Fruit fly (Drosophila melanogaster) whole organism, embryonic: ENCODE data around the gene CG31100.
A peak's percentile ranks its signal among the peaks of the same experiment; 100 is the strongest.

ENCODE experiments used
- Awh ChIP-seq: fragments of 200-800 bp; sonication (Bioruptor generic); IDR thresholded peaks from 2 replicates; pipeline ENCODE4, ENCODE4 v1.3.6; 2022; ENCODE audit warnings: missing biosample characterization, missing genetic modification characterization
- Blimp-1 ChIP-seq: fragments of 200-800 bp; sonication (Bioruptor generic); optimal IDR thresholded peaks from 3 replicates; lab custom pipeline; 2018; ENCODE audit warnings: missing biosample characterization, missing genetic modification characterization, mild to moderate bottlenecking, moderate library complexity, missing genetic modification reagents
- BtbVII ChIP-seq: fragments of 200-800 bp; sonication (Bioruptor generic); optimal IDR thresholded peaks from 3 replicates; lab custom pipeline; 2017; ENCODE audit warnings: missing biosample characterization, mild to moderate bottlenecking, missing genetic modification characterization
- CG10147 ChIP-seq: fragments of 200-800 bp; sonication (Bioruptor generic); optimal IDR thresholded peaks from 2 replicates; lab custom pipeline; 2019; ENCODE audit warnings: missing biosample characterization, mild to moderate bottlenecking, missing genetic modification characterization, moderate library complexity
- CG1024 ChIP-seq: fragments of 200-800 bp; sonication (Bioruptor generic); IDR thresholded peaks from 2 replicates; pipeline ENCODE4 v1.3.6; 2022; ENCODE audit warnings: missing biosample characterization, missing genetic modification characterization
- CG11504 ChIP-seq: fragments of 200-800 bp; sonication (Bioruptor generic); optimal IDR thresholded peaks from 3 replicates; lab custom pipeline; 2019; ENCODE audit warnings: missing biosample characterization, mild to moderate bottlenecking, missing genetic modification characterization, moderate library complexity
- CG1602 ChIP-seq: fragments of 200-800 bp; sonication (Bioruptor generic); optimal IDR thresholded peaks from 3 replicates; lab custom pipeline; 2016; ENCODE audit warnings: missing biosample characterization, missing genetic modification characterization
- CG16863 ChIP-seq: fragments of 200-800 bp; sonication (Bioruptor generic); optimal IDR thresholded peaks from 3 replicates; lab custom pipeline; 2016; ENCODE audit warnings: missing biosample characterization, missing genetic modification characterization
- CG17359 ChIP-seq: fragments of 200-800 bp; sonication (Bioruptor generic); optimal IDR thresholded peaks from 3 replicates; lab custom pipeline; 2018; ENCODE audit warnings: missing biosample characterization, mild to moderate bottlenecking, missing genetic modification characterization, moderate library complexity
- CG17612 ChIP-seq: fragments of 200-800 bp; sonication (Bioruptor generic); IDR thresholded peaks from 2 replicates; pipeline ENCODE4 v1.3.6; 2022; ENCODE audit warnings: missing biosample characterization, missing genetic modification characterization
- CG18619 ChIP-seq: fragments of 200-800 bp; sonication (Bioruptor generic); optimal IDR thresholded peaks from 3 replicates; lab custom pipeline; 2017; ENCODE audit warnings: missing biosample characterization, mild to moderate bottlenecking, missing genetic modification characterization
- CG2202 ChIP-seq: fragments of 200-800 bp; sonication (Bioruptor generic); optimal IDR thresholded peaks from 2 replicates; lab custom pipeline; 2018; ENCODE audit warnings: missing biosample characterization, mild to moderate bottlenecking, missing genetic modification characterization
- CG2875 ChIP-seq: fragments of 200-800 bp; sonication (Bioruptor generic); optimal IDR thresholded peaks from 2 replicates; lab custom pipeline; 2017; ENCODE audit warnings: missing biosample characterization, mild to moderate bottlenecking, missing genetic modification characterization, missing genetic modification reagents
- CG2889 ChIP-seq: fragments of 200-800 bp; sonication (Bioruptor generic); IDR thresholded peaks from 3 replicates; pipeline ENCODE4 v1.3.6; 2022; ENCODE audit warnings: missing biosample characterization, missing genetic modification characterization
- CG43689 ChIP-seq: fragments of 200-800 bp; sonication (Bioruptor generic); IDR thresholded peaks from 2 replicates; pipeline ENCODE4 v1.3.6; 2022; ENCODE audit warnings: missing biosample characterization, missing genetic modification characterization
- CG4707 ChIP-seq: fragments of 200-800 bp; sonication (Bioruptor generic); optimal IDR thresholded peaks from 2 replicates; lab custom pipeline; 2018; ENCODE audit warnings: missing biosample characterization, mild to moderate bottlenecking, missing genetic modification characterization, moderate library complexity
- CG4820 ChIP-seq: fragments of 200-800 bp; sonication (Bioruptor generic); optimal IDR thresholded peaks from 3 replicates; lab custom pipeline; 2016; ENCODE audit warnings: missing biosample characterization, missing genetic modification characterization
- CG6854 ChIP-seq: fragments of 200-800 bp; sonication (Bioruptor generic); optimal IDR thresholded peaks from 3 replicates; lab custom pipeline; 2017; ENCODE audit warnings: missing biosample characterization, mild to moderate bottlenecking, missing genetic modification characterization
- CG7963 ChIP-seq: fragments of 200-800 bp; sonication (Bioruptor generic); IDR thresholded peaks from 3 replicates; pipeline ENCODE4 v1.3.6; 2022; ENCODE audit warnings: missing biosample characterization, missing genetic modification characterization; ENCODE audit not compliant: partially characterized antibody
- CG8478 ChIP-seq: fragments of >200 bp; optimal IDR thresholded peaks from 2 replicates; lab custom pipeline; 2018
- CG9437 ChIP-seq: fragments of 200-800 bp; sonication (Bioruptor generic); optimal IDR thresholded peaks from 2 replicates; lab custom pipeline; 2018; ENCODE audit warnings: missing biosample characterization, mild to moderate bottlenecking, missing genetic modification characterization
- CG9727 ChIP-seq: fragments of 200-800 bp; sonication (Bioruptor generic); optimal IDR thresholded peaks from 3 replicates; lab custom pipeline; 2017; ENCODE audit warnings: missing biosample characterization, mild to moderate bottlenecking, missing genetic modification characterization
- D19A ChIP-seq: fragments of 200-800 bp; optimal IDR thresholded peaks from 3 replicates; lab custom pipeline; 2019; ENCODE audit warnings: missing biosample characterization, mild to moderate bottlenecking, missing genetic modification characterization, moderate library complexity
- Dfd ChIP-seq, 2 experiments: fragments of >200 bp; optimal IDR thresholded peaks; 2 replicates each; lab custom pipeline; 2017; ENCODE audit warnings: missing biosample characterization in 2 of 2, missing genetic modification characterization in 2 of 2
- Elba2 ChIP-seq: fragments of 200-800 bp; sonication (Bioruptor generic); optimal IDR thresholded peaks from 3 replicates; lab custom pipeline; 2016; ENCODE audit warnings: missing biosample characterization, missing genetic modification characterization
- HHEX ChIP-seq: fragments of 200-800 bp; sonication (Bioruptor generic); optimal IDR thresholded peaks from 3 replicates; lab custom pipeline; 2017; ENCODE audit warnings: missing biosample characterization, mild to moderate bottlenecking, missing genetic modification characterization, missing genetic modification reagents
- Hand ChIP-seq: fragments of 200-800 bp; sonication (Bioruptor generic); optimal IDR thresholded peaks from 2 replicates; lab custom pipeline; 2017; ENCODE audit warnings: mild to moderate bottlenecking, missing biosample characterization, missing genetic modification reagents, missing genetic modification characterization
- HmgZ ChIP-seq: fragments of 200-800 bp; sonication (Bioruptor generic); optimal IDR thresholded peaks from 2 replicates; lab custom pipeline; 2018; ENCODE audit warnings: missing biosample characterization, mild to moderate bottlenecking, missing genetic modification characterization
- Mad ChIP-seq: fragments of 200-800 bp; sonication (Bioruptor generic); optimal IDR thresholded peaks from 2 replicates; lab custom pipeline; 2016; ENCODE audit warnings: missing biosample characterization, missing genetic modification characterization
- Meics ChIP-seq: fragments of 200-800 bp; sonication (Bioruptor generic); optimal IDR thresholded peaks from 2 replicates; lab custom pipeline; 2017; ENCODE audit warnings: missing biosample characterization, mild to moderate bottlenecking, missing genetic modification characterization
- Nf-YC ChIP-seq: fragments of 200-800 bp; optimal IDR thresholded peaks from 3 replicates; lab custom pipeline; 2019; ENCODE audit warnings: missing biosample characterization, mild to moderate bottlenecking, missing genetic modification characterization, moderate library complexity
- Oaz ChIP-seq: fragments of 200-800 bp; sonication (Bioruptor generic); IDR thresholded peaks from 2 replicates; pipeline ENCODE4 v1.3.6; 2022; ENCODE audit warnings: missing biosample characterization, missing genetic modification characterization
- Tbp ChIP-seq: fragments of >200 bp; optimal IDR thresholded peaks from 2 replicates; lab custom pipeline; 2018; ENCODE audit warnings: missing biosample characterization, missing genetic modification characterization
- cg ChIP-seq: fragments of 200-800 bp; sonication (Bioruptor generic); optimal IDR thresholded peaks from 3 replicates; lab custom pipeline; 2019; ENCODE audit warnings: missing biosample characterization, mild to moderate bottlenecking, missing genetic modification characterization, moderate library complexity
- fd96Cb ChIP-seq: fragments of 200-800 bp; sonication (Bioruptor generic); optimal IDR thresholded peaks from 2 replicates; lab custom pipeline; 2018; ENCODE audit warnings: missing biosample characterization, mild to moderate bottlenecking, missing genetic modification characterization, moderate library complexity
- hb ChIP-seq: fragments of 200-800 bp; sonication (Bioruptor generic); IDR thresholded peaks from 3 replicates; pipeline ENCODE4 v1.3.6; 2022; ENCODE audit warnings: missing biosample characterization, missing genetic modification characterization; ENCODE audit not compliant: partially characterized antibody
- hth ChIP-seq: fragments of >200 bp; optimal IDR thresholded peaks from 2 replicates; lab custom pipeline; 2017; ENCODE audit warnings: inconsistent platforms
- jigr1 ChIP-seq: fragments of 200-800 bp; sonication (Bioruptor generic); IDR thresholded peaks from 3 replicates; pipeline ENCODE4 v1.3.6; 2022; ENCODE audit warnings: missing biosample characterization, missing genetic modification characterization
- lov ChIP-seq, 2 experiments: fragments of 200-800 bp in 1 of 2; fragments of >200 bp in 1 of 2; sonication (Bioruptor generic) in 1 of 2; IDR thresholded peaks in 1 of 2; optimal IDR thresholded peaks in 1 of 2; 2 replicates in 1 of 2; 3 replicates in 1 of 2; pipeline versions ENCODE4 v1.3.6 to Lab custom; 2017 to 2022; ENCODE audit warnings: missing biosample characterization in 1 of 2, missing genetic modification characterization in 1 of 2
- p53 ChIP-seq: fragments of 200-800 bp; sonication (Bioruptor generic); optimal IDR thresholded peaks from 2 replicates; lab custom pipeline; 2016; ENCODE audit warnings: missing biosample characterization, missing genetic modification characterization
- peb ChIP-seq: fragments of 200-800 bp; sonication (Bioruptor generic); IDR thresholded peaks from 2 replicates; pipeline ENCODE4 v1.3.6; 2022; ENCODE audit warnings: missing biosample characterization, missing genetic modification characterization
- phol ChIP-seq: fragments of 200-800 bp; sonication (Bioruptor generic); optimal IDR thresholded peaks from 3 replicates; lab custom pipeline; 2018; ENCODE audit warnings: missing biosample characterization, mild to moderate bottlenecking, missing genetic modification characterization, moderate library complexity
- pzg ChIP-seq: fragments of 200-800 bp; sonication (Bioruptor generic); optimal IDR thresholded peaks from 3 replicates; lab custom pipeline; 2018; ENCODE audit warnings: missing biosample characterization, mild to moderate bottlenecking, missing genetic modification characterization, moderate library complexity
- sens ChIP-seq: fragments of 200-800 bp; sonication (Bioruptor generic); peaks from one replicate; lab custom pipeline; 2016; ENCODE audit warnings: missing biosample characterization, missing genetic modification characterization
- sr ChIP-seq: fragments of 200-800 bp; sonication (Bioruptor generic); IDR thresholded peaks from 3 replicates; pipeline ENCODE4 v1.3.6; 2022; ENCODE audit warnings: missing biosample characterization, missing genetic modification characterization
- tna ChIP-seq: fragments of 200-800 bp; sonication (Bioruptor generic); IDR thresholded peaks from 2 replicates; pipeline ENCODE4 v1.3.6; 2022; ENCODE audit warnings: missing biosample characterization, missing genetic modification characterization; ENCODE audit not compliant: partially characterized antibody
- tup ChIP-seq: fragments of 200-800 bp; sonication (Bioruptor generic); optimal IDR thresholded peaks from 2 replicates; lab custom pipeline; 2016; ENCODE audit warnings: missing biosample characterization, mild to moderate bottlenecking, missing genetic modification characterization, moderate library complexity
- twi ChIP-seq: fragments of 200-800 bp; optimal IDR thresholded peaks from 2 replicates; lab custom pipeline; 2019; ENCODE audit warnings: missing biosample characterization, mild to moderate bottlenecking, missing genetic modification characterization, moderate library complexity
- zfh2 ChIP-seq: fragments of 200-800 bp; sonication (Bioruptor generic); optimal IDR thresholded peaks from 2 replicates; lab custom pipeline; 2016; ENCODE audit warnings: missing biosample characterization, missing genetic modification characterization

The CG31100 gene

DNA sequence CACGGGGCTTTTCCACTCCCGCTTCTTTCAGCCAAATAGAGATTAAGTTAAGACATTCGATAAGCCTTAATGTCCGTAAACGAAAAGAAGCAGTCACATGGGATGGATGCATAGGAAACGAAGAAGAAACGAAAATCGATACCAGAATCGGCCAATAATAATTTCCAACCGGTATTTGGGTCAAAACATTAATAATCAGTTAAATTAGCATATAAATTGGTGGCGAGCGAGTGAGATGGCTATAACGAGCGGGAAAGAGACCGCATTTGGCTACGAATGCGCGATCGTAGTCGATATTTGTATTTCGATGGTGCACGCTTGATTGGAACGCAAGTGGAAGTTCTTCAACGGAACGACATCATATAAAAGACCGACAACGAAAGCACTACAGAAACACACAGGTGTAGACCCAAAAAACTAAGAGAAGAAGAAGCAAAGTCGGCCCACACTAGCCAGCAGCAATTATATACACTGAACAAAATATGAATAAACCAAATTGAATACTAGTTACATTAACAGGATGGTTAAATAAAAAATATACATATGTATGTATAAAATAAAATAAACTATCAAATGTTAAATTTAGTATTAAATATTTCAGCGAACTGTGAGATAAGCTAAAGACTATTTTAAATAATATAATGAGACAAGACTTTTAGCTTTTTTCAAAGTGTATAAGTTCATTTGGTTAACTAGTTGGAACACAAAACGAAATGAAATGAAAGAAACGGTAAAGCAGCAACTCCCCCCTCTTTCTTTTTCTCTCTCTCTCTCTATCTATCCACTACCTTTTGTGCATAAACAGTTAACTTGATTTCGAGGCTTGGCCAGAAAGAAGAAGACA, 48.7 kb downstream of the CG31100 start (continued):
- no peak for TF ChIP-seq tup
- no peak for TF ChIP-seq Dfd (GFP tag; optimal IDR thresholded peaks at IDR 0.05; lab: Kevin White, UChicago)
- no peak for TF ChIP-seq hb (GFP tag; lab: Robert Waterston, UW)
- no peak for TF ChIP-seq Meics
- TF ChIP-seq p53 (GFP tag; lab: Kevin White, UChicago): no peak
- TF ChIP-seq Tbp (GFP tag; lab: Kevin White, UChicago): no peak
- TF ChIP-seq Elba2 (GFP tag; lab: Kevin White, UChicago): no peak
- TF ChIP-seq CG2202: peak; percentile 56
- no peak for TF ChIP-seq CG1024
- peak; percentile 65 for TF ChIP-seq sens (GFP tag; lab: Kevin White, UChicago)
- no peak for TF ChIP-seq sr (GFP tag; lab: Robert Waterston, UW)
- no peak for TF ChIP-seq jigr1 (GFP tag; lab: Robert Waterston, UW)
- TF ChIP-seq BtbVII (GFP tag; lab: Kevin White, UChicago): no peak
- TF ChIP-seq CG10147 (GFP tag; lab: Kevin White, UChicago): no peak
- no peak for TF ChIP-seq cg (GFP tag; lab: Kevin White, UChicago)
- no peak for TF ChIP-seq HHEX (GFP tag; lab: Kevin White, UChicago)
- TF ChIP-seq hth: no peak
- peak; percentile 31 for TF ChIP-seq CG4820 (GFP tag; lab: Kevin White, UChicago)
- TF ChIP-seq CG43689 (GFP tag; lab: Robert Waterston, UW): no peak
- TF ChIP-seq zfh2 (GFP tag; lab: Kevin White, UChicago): no peak
- peak; percentile 12 for TF ChIP-seq CG9727 (GFP tag; lab: Kevin White, UChicago)
- TF ChIP-seq Blimp-1: no peak
- TF ChIP-seq D19A: peak; percentile 81
- peak; percentile 62; the same call in 1 of the 2 replicates for TF ChIP-seq Awh (GFP tag; lab: Robert Waterston, UW)
- TF ChIP-seq fd96Cb (tag; lab: Kevin White, UChicago): peak; percentile 75
- TF ChIP-seq CG7963 (GFP tag; lab: Robert Waterston, UW): no peak
- TF ChIP-seq Hand (GFP tag; lab: Kevin White, UChicago): no peak
- TF ChIP-seq CG18619 (GFP tag; lab: Kevin White, UChicago): no peak
- TF ChIP-seq CG4707 (GFP tag; lab: Kevin White, UChicago): peak; percentile 2
- TF ChIP-seq CG17359 (tag; lab: Kevin White, UChicago): peak; percentile 79
- TF ChIP-seq CG2889: no peak
- peak; percentile 41 for TF ChIP-seq twi
- TF ChIP-seq Nf-YC (tag; lab: Kevin White, UChicago): peak; percentile 24
- peak; percentile 4 for TF ChIP-seq CG2875 (GFP tag; lab: Kevin White, UChicago)
- TF ChIP-seq CG9437 (GFP tag; lab: Kevin White, UChicago): peak; percentile 37
- no peak for TF ChIP-seq HmgZ
- TF ChIP-seq phol (tag; lab: Kevin White, UChicago): peak; percentile 81
- peak; percentile 36 for TF ChIP-seq CG1602 (GFP tag; lab: Kevin White, UChicago)
- TF ChIP-seq tna (GFP tag; lab: Robert Waterston, UW): no peak
- TF ChIP-seq Mad (GFP tag; lab: Kevin White, UChicago): no peak
- TF ChIP-seq peb (GFP tag; lab: Robert Waterston, UW): no peak
- no peak for TF ChIP-seq pzg (GFP tag; lab: Kevin White, UChicago)
- TF ChIP-seq CG6854 (GFP tag; lab: Kevin White, UChicago): no peak
- no peak for TF ChIP-seq CG11504 (tag; lab: Kevin White, UChicago)
- TF ChIP-seq CG8478 (lab: Kevin White, UChicago): no peak
- no peak for TF ChIP-seq CG16863 (GFP tag; lab: Kevin White, UChicago)
- TF ChIP-seq Oaz (GFP tag; lab: Robert Waterston, UW): no peak
- no peak for TF ChIP-seq CG17612 (GFP tag; lab: Robert Waterston, UW)
- no peak for TF ChIP-seq lov (optimal IDR thresholded peaks at IDR 0.05; lab: Kevin White, UChicago)
- no peak for TF ChIP-seq lov (GFP tag; IDR thresholded peaks at IDR 0.05; lab: Robert Waterston, UW)
